Worm (Caenorhabditis elegans) whole organism, midembryonic: ENCODE results near the gene unc-69.

Experiments
- T22C8.4 ChIP-seq: fragments of 200-800 bp; sonication (Bioruptor generic); IDR thresholded peaks from 2 replicates; pipeline ENCODE4 v1.3.6; 2022; ENCODE audit warnings: missing genetic modification characterization, missing compliant biosample characterization
- cog-1 ChIP-seq: sonication (generic microtip); optimal IDR thresholded peaks from 2 replicates; lab custom pipeline; 2016; ENCODE audit warnings: missing genetic modification characterization, missing compliant biosample characterization
- flt-1 ChIP-seq: fragments of 200-800 bp; sonication (Bioruptor generic); IDR thresholded peaks from 2 replicates; pipeline ENCODE4 v1.3.6; 2022; ENCODE audit warnings: missing genetic modification characterization, missing compliant biosample characterization
- klf-2 ChIP-seq: fragments of 200-800 bp; sonication (Bioruptor generic); conservative IDR thresholded peaks from 2 replicates; pipeline ENCODE4 v1.3.6; 2022; ENCODE audit warnings: missing genetic modification reagents, missing genetic modification characterization, missing compliant biosample characterization
- med-1 ChIP-seq: sonication (generic microtip); optimal IDR thresholded peaks from 2 replicates; lab custom pipeline; 2017; ENCODE audit warnings: missing genetic modification characterization, mild to moderate bottlenecking, missing compliant biosample characterization, antibody characterized with exemption, missing genetic modification reagents; ENCODE audit not compliant: insufficient read depth
- ref-1 ChIP-seq: fragments of 200-800 bp; sonication (Bioruptor generic); conservative IDR thresholded peaks from 2 replicates; pipeline ENCODE4 v1.3.6; 2022; ENCODE audit warnings: missing genetic modification reagents, missing genetic modification characterization, missing compliant biosample characterization
- tab-1 ChIP-seq: fragments of 200-800 bp; sonication (Bioruptor generic); IDR thresholded peaks from 2 replicates; pipeline ENCODE4 v1.3.6; 2022; ENCODE audit warnings: missing genetic modification characterization, missing compliant biosample characterization
- ztf-23 ChIP-seq: fragments of 200-800 bp; sonication (Bioruptor generic); IDR thresholded peaks from 2 replicates; pipeline ENCODE4 v1.3.6; 2022; ENCODE audit warnings: missing genetic modification reagents, missing genetic modification characterization, missing compliant biosample characterization
- ztf-29 ChIP-seq: fragments of 200-800 bp; sonication (Bioruptor generic); IDR thresholded peaks from 2 replicates; pipeline ENCODE4 v1.3.6; 2022; ENCODE audit warnings: missing genetic modification reagents, missing genetic modification characterization, missing compliant biosample characterization

unc-69 gene

DNA sequence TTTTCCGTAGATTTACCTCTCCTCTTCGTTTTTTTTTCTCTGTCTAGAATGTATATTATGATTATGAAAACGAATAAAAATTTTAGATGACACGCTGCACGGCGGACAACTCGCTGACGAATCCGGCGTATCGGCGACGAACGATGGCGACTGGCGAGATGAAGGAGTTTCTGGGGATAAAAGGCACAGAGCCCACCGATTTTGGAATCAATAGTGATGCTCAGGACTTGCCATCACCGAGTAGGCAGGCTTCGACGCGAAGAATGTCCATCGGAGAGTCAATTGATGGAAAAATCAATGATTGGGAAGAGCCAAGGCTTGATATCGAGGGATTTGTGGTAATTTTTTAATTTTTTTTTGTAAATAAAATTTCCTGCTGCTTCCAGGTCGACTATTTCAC is 16.3 kb downstream of the unc-69 start, which contains the start of gene ced-9:
TSS of gene ced-9 (plus strand) at position 87 of the 400 bp plus-strand sequence.
- no peak for TF ChIP-seq ztf-29 (GFP tag; lab: Robert Waterston, UW)
- no peak for TF ChIP-seq tab-1

DNA sequence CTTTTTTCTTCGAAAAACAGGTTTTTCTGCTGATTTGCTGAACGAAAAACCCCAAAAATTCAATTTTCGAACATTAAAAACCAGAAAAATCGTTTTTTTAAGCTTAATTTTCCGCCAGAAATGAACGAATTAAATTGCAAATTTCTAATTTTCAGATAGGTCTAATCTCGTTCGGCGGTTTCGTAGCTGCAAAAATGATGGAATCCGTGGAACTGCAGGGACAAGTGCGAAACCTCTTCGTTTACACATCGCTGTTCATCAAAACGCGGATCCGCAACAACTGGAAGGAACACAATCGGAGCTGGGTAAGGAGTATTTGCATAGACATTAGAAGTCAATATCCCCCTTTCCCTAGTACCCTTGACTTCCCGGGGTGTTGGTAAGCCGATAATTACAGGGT is 17.4 kb downstream of the unc-69 start:
- TF ChIP-seq ztf-23 (GFP tag; lab: Robert Waterston, UW) (no peak), tab-1 (no peak), flt-1 (GFP tag; lab: Robert Waterston, UW) (no peak), med-1 (GFP tag; lab: Kevin White, UChicago) (no peak), T22C8.4 (GFP tag; lab: Robert Waterston, UW) (no peak), ztf-29 (GFP tag; lab: Robert Waterston, UW) (no peak), cog-1 (tag; lab: Kevin White, UChicago) (no peak), ref-1 (no peak), klf-2 (GFP tag; lab: Robert Waterston, UW) (no peak)

DNA sequence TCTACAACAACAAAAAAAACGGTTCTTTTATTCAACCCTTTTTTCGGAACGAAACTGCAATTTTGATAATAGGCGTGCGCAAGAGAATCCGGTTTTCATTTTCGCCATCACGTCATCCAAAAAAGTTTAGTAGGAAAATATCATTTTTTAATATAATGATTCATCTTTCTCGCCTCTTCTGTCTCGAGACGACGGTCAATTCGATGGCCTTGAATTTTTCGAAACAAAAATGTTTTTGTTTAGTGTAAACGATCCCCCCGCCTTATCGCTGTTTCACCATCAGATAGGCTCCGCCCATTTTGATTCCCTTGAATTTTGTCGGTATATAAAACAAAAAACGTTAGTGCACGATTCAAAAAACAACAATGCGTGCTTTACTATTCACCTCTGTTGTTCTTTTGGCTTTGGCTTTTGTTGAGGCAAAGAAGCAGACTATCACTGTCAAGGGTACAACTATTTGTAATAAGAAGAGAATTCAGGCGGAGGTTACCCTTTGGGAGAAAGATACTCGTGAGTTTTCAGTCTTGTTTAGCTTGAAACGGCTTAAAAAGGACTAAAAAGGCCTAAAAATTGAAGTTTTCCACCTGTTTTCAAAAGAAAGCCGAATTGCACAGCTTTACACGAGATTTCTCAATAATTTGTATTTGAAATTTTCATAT is 18.9 kb downstream of the unc-69 start, which contains the start of gene ttr-15:
TSS of gene ttr-15 (plus strand) at position 340 of the 659 bp plus-strand sequence.
- TF ChIP-seq T22C8.4 (GFP tag; lab: Robert Waterston, UW), result no peak
- TF ChIP-seq ztf-29 (GFP tag; lab: Robert Waterston, UW), result no peak
- TF ChIP-seq tab-1, result no peak
- no peak for TF ChIP-seq ref-1
- no peak for TF ChIP-seq cog-1 (tag; lab: Kevin White, UChicago)
- no peak for TF ChIP-seq flt-1 (GFP tag; lab: Robert Waterston, UW)
- TF ChIP-seq ztf-23 (GFP tag; lab: Robert Waterston, UW), result no peak
- TF ChIP-seq med-1 (GFP tag; lab: Kevin White, UChicago), result no peak
- no peak for TF ChIP-seq klf-2 (GFP tag; lab: Robert Waterston, UW)

DNA sequence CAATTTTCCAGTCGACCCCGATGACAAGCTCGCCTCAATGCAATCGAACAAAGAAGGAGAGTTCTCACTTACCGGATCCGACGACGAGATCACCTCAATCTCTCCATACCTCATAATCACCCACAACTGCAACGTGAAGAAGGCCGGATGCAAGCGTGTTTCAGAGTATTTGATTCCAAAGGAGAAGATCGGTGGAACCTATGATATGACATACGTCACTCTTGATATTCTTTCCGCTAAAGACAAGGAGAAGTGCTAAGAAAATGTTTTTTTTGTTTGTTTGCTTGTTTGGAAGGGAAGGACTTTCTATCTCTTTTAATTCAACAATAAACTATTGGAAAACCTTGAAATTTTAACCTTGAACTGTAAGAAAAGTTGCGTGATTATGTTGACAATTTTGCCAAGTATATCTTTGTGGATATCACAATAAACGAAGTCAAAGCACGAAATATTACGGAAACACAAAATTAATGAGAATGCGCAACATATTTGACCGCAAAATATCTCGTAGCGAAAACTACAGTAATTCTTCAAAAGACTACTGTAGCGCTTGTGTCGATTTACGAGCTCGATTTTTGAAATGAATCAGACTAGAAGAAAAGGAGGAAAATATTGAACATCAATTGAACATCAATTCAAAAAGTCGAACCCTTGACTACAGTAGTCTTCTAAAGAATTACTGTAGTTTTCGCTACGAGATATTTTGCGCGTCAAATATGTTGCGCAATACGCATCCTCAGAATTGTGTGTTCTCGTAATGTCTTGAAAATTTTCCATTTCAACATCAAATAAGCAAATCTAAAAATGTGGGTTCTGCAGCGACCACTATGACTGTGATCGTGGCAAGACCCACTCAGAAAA is 20.5 kb downstream of the unc-69 start:
- TF ChIP-seq ztf-29 (GFP tag; lab: Robert Waterston, UW), result no peak
- TF ChIP-seq flt-1 (GFP tag; lab: Robert Waterston, UW), result no peak
- no peak for TF ChIP-seq cog-1 (tag; lab: Kevin White, UChicago)
- no peak for TF ChIP-seq T22C8.4 (GFP tag; lab: Robert Waterston, UW)
- no peak for TF ChIP-seq tab-1
- no peak for TF ChIP-seq med-1 (GFP tag; lab: Kevin White, UChicago)
- TF ChIP-seq ztf-23 (GFP tag; lab: Robert Waterston, UW), result no peak
- TF ChIP-seq klf-2 (GFP tag; lab: Robert Waterston, UW), result no peak
- TF ChIP-seq ref-1, result no peak

DNA sequence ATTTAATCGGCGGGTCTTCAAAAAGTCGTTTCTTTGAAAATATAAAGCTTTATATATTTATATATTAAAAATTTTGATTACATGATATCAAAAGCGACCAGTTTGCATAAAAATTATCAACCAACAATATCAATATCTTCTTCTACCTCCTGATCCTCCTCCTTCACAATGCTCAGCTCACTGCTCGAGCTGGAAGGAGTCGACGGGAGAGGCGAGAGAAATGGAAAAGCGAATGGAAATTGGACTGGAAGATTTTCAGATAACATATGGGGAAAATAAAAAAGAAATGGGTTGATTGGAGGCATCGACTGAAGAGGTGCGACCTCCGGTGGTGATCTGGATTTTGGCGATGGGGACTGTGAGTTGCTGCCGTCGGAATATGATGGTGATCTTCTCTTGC is 21.2 kb downstream of the unc-69 start:
- TF ChIP-seq klf-2 (GFP tag; lab: Robert Waterston, UW) (no peak), med-1 (GFP tag; lab: Kevin White, UChicago) (no peak), flt-1 (GFP tag; lab: Robert Waterston, UW) (no peak), ztf-23 (GFP tag; lab: Robert Waterston, UW) (no peak), ref-1 (no peak), ztf-29 (GFP tag; lab: Robert Waterston, UW) (no peak), tab-1 (no peak)

DNA sequence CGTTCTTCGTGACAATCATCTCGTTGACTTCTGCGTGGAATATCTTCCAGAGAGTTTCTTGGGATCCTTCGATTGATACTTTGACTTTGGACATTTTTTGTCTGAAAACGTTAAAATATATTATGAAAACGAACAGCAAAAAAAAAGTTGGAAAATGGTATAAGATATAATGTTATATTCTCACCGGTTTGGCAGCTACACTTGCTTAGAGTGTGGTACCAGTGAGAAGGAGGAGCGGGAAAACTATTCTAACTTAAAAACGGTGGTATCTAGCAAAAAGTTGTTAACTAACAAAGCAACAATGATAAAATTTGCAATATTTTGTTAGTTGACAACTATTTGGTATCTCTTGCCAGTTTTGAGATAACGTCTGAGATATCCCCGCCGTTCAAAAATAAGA is 23.0 kb downstream of the unc-69 start, which contains the start of gene tbx-9:
TSS of gene tbx-9 (minus strand) at position 101 of the 400 bp plus-strand sequence.
- no peak for TF ChIP-seq flt-1 (GFP tag; lab: Robert Waterston, UW)
- no peak for TF ChIP-seq T22C8.4 (GFP tag; lab: Robert Waterston, UW)
- no peak for TF ChIP-seq med-1 (GFP tag; lab: Kevin White, UChicago)
- no peak for TF ChIP-seq klf-2 (GFP tag; lab: Robert Waterston, UW)
- no peak for TF ChIP-seq cog-1 (tag; lab: Kevin White, UChicago)
- no peak for TF ChIP-seq ztf-29 (GFP tag; lab: Robert Waterston, UW)
- TF ChIP-seq ztf-23 (GFP tag; lab: Robert Waterston, UW), result no peak
- TF ChIP-seq tab-1, result no peak
- no peak for TF ChIP-seq ref-1

DNA sequence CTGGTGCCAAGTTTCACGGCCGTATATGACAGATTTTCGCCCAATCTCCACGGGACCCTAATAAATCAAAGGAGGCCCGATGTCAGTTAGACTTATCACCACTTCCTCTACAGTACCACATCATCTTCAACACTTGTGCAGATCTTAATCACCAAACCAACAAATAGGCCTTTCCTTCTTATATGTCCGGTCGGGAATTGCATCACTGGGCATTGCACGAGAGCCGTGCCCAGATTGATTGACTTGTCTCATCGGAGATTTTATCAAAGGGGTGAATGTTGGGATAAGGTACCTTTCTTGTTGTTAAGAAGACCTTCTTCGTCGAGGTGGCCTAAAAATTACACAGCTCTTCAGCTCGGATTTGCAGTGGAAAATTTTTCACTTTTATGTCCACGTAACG is 26.0 kb downstream of the unc-69 start:
- TF ChIP-seq ztf-23 (GFP tag; lab: Robert Waterston, UW), result no peak
- TF ChIP-seq flt-1 (GFP tag; lab: Robert Waterston, UW), result no peak

DNA sequence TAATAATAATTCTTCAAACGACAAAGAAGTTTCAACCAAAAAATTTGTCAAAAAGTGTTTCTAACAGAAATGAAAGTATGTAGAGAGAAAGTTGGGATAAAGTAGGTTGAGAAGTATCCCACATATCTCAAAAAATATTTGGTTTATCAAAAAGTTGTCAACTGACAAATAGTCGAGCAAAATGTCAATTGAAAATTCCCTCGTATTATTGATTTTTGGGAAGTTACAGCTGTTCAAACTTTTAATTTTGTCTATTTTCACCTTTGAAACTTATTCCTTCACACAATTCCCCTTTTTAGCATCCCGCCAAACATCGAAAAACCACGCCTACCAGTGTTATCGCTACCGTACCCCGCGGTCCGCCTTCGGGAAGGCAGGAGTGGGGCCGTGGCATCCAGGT is 28.3 kb downstream of the unc-69 start, which contains the start of gene tbx-8:
TSS of gene tbx-8 (plus strand) at position 301 of the 400 bp plus-strand sequence.
- 0 out of 2 replicates have a peak, but pooled peaks have one; percentile 8 for TF ChIP-seq ref-1
- TF ChIP-seq flt-1 (GFP tag; lab: Robert Waterston, UW), result no peak

DNA sequence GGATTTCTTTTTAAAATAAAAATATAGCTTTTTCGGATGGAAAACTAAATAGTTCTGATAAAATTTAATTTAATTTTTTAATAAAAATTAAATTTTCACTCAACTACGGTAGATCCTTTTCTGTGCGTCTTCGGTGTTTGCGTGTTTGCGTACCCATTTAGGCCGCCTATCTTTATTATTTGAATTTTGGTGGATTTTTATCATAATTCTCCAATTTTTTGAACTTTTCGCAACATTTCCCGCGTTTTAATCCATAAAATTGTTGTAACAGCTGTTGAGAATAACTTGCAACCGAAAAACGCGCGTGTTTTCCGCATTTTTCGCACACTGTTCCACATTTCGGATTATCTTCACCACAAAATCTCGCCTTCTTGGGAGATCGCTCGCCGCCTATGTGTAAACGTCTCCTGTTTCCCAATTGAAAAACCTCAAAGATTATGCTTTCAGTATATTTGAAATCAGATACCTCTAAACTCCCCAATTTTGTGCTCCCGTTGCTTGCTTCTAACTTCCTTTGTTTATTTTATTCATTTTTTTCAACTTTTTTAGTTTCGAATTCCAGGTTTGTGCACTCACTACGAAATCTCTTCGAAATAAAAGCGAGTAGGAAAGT is 33.0 kb downstream of the unc-69 start, which contains the start of gene T07C4.3:
TSS of gene T07C4.3 (plus strand) at position 563 of the 613 bp plus-strand sequence.
- TF ChIP-seq ztf-23 (GFP tag; lab: Robert Waterston, UW) (no peak), klf-2 (GFP tag; lab: Robert Waterston, UW) (no peak), cog-1 (tag; lab: Kevin White, UChicago) (no peak), med-1 (GFP tag; lab: Kevin White, UChicago) (no peak), tab-1 (no peak), flt-1 (GFP tag; lab: Robert Waterston, UW) (no peak), ref-1 (no peak), T22C8.4 (GFP tag; lab: Robert Waterston, UW) (no peak), ztf-29 (GFP tag; lab: Robert Waterston, UW) (no peak)
